Worm (Caenorhabditis elegans): ENCODE results near the gene twk-6.
"Not testable (repeated sequence)": the region's sequence is repeated elsewhere in the genome, so short reads cannot be mapped to it uniquely, and the experiment has no call there.

twk-6 gene

ce11 chrIII:4742620-4743019 lies at the start of gene twk-6:
TSS of gene twk-6 (plus strand) at chrIII:4742920.
- not testable (repeated sequence) for TF ChIP-seq hlh-30 (tag; optimal IDR thresholded peaks at IDR 0.05; ENCODE audit: insufficient read depth); fos-1 (tag; optimal IDR thresholded peaks at IDR 0.05); dmd-6 (GFP tag; IDR thresholded peaks at IDR 0.05)

DNA sequence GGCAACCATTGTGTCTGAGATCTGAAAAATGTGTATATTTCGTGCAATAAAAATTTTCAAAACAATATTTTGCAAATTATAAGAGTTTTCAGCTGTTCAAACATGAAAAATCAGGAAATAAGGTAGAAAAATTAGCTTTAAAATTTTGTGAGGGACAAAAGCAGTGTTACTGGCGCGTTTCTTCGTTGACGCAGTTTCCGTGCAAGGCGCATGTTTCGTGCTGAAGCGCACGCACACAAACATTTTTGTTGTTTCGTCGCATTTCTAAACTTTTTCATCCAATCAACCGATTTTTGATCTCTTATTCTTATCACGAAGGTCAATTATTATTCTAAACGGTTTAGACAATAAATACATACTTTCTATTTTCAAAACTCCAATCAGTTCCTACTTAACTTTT lies 49.4 kb upstream of the twk-6 start, which contains the start of gene nifk-1:
TSS of gene nifk-1 (minus strand) at position 27 of the 400 bp plus-strand sequence.
- TF ChIP-seq lin-13 (GFP tag; optimal IDR thresholded peaks at IDR 0.05) (peak; percentile 19), jun-1 (tag; optimal IDR thresholded peaks at IDR 0.05) (no peak), F44E2.7 (GFP tag; IDR thresholded peaks at IDR 0.05) (no peak), dpl-1 (GFP tag; optimal IDR thresholded peaks at IDR 0.05) (peak; percentile 80), mes-2 (tag; optimal IDR thresholded peaks at IDR 0.05; ENCODE audit: poor library complexity, severe bottlenecking) (peak; percentile 78), nhr-11 (tag; optimal IDR thresholded peaks at IDR 0.05) (peak; percentile 22), duxl-1 (tag; optimal IDR thresholded peaks at IDR 0.05; ENCODE audit: poor library complexity) (no peak), rbr-2 (tag; optimal IDR thresholded peaks at IDR 0.05) (peak; percentile 67), mdt-29 (GFP tag; IDR thresholded peaks at IDR 0.05) (no peak), ZK337.2 (GFP tag; IDR thresholded peaks at IDR 0.05) (no peak), pha-4 (GFP tag; IDR thresholded peaks at IDR 0.05) (no peak), pha-4 (tag; optimal IDR thresholded peaks at IDR 0.05) (peak; percentile 74), T20F7.1 (GFP tag; optimal IDR thresholded peaks at IDR 0.05) (peak; percentile 70), hlh-30 (tag; optimal IDR thresholded peaks at IDR 0.05; ENCODE audit: insufficient read depth) (peak; percentile 63), daf-16 (GFP tag; optimal IDR thresholded peaks at IDR 0.05) (peak in 1 of 2 experiments; percentile 55), daf-16 (tag; optimal IDR thresholded peaks at IDR 0.05) (peak; percentile 94), sdz-12 (GFP tag; optimal IDR thresholded peaks at IDR 0.05) (no peak), nhr-48 (tag; optimal IDR thresholded peaks at IDR 0.05) (peak; percentile 33), lsy-2 (tag; optimal IDR thresholded peaks at IDR 0.05) (peak in 1 of 2 experiments; percentile 87), fkh-10 (GFP tag; optimal IDR thresholded peaks at IDR 0.05) (no peak), lir-3 (tag; optimal IDR thresholded peaks at IDR 0.05) (no peak), set-16 (GFP tag; IDR thresholded peaks at IDR 0.05) (no peak), ztf-7 (tag; optimal IDR thresholded peaks at IDR 0.05) (peak; percentile 28), mxl-3 (GFP tag; optimal IDR thresholded peaks at IDR 0.05) (peak; percentile 62), lin-38 (GFP tag; IDR thresholded peaks at IDR 0.05) (peak; percentile 77), dve-1 (tag; optimal IDR thresholded peaks at IDR 0.05; ENCODE audit: insufficient read depth) (peak; percentile 90), zfp-2 (tag; optimal IDR thresholded peaks at IDR 0.05) (no peak), hif-1 (tag; optimal IDR thresholded peaks at IDR 0.05) (peak; percentile 87 to 99), nhr-28 (tag; optimal IDR thresholded peaks at IDR 0.05) (peak; percentile 76), nhr-77 (tag; optimal IDR thresholded peaks at IDR 0.05) (peak; percentile 68), ceh-28 (tag; optimal IDR thresholded peaks at IDR 0.05) (no peak), mdl-1 (tag; optimal IDR thresholded peaks at IDR 0.05) (peak in 1 of 2 experiments; percentile 55), hlh-11 (tag; optimal IDR thresholded peaks at IDR 0.05) (peak; percentile 80), mep-1 (tag; optimal IDR thresholded peaks at IDR 0.05) (peak; percentile 83), egl-27 (tag; optimal IDR thresholded peaks at IDR 0.05) (no peak), dmd-6 (GFP tag; IDR thresholded peaks at IDR 0.05) (peak; percentile 76), daf-19 (GFP tag; conservative IDR thresholded peaks at IDR 0.05) (no peak), nhr-25 (tag; optimal IDR thresholded peaks at IDR 0.05; ENCODE audit: borderline replicate concordance, insufficient read depth) (no peak), aha-1 (tag) (peak; percentile 70), ceh-62 (tag; optimal IDR thresholded peaks at IDR 0.05) (no peak), nhr-41 (GFP tag; IDR thresholded peaks at IDR 0.05) (no peak), lin-1 (GFP tag; IDR thresholded peaks at IDR 0.05) (0 out of 2 replicates have a peak, but pooled peaks have one; percentile 23), nhr-102 (tag; optimal IDR thresholded peaks at IDR 0.05) (peak; percentile 21), cey-2 (tag; optimal IDR thresholded peaks at IDR 0.05; ENCODE audit: borderline replicate concordance, insufficient read depth) (no peak), hmg-1.1 (GFP tag; IDR thresholded peaks at IDR 0.05) (peak; percentile 58), pqm-1 (tag; optimal IDR thresholded peaks at IDR 0.05) (no peak)
